Fruit fly (Drosophila melanogaster): ENCODE measurements around the gene Vsp37A.

DNA sequence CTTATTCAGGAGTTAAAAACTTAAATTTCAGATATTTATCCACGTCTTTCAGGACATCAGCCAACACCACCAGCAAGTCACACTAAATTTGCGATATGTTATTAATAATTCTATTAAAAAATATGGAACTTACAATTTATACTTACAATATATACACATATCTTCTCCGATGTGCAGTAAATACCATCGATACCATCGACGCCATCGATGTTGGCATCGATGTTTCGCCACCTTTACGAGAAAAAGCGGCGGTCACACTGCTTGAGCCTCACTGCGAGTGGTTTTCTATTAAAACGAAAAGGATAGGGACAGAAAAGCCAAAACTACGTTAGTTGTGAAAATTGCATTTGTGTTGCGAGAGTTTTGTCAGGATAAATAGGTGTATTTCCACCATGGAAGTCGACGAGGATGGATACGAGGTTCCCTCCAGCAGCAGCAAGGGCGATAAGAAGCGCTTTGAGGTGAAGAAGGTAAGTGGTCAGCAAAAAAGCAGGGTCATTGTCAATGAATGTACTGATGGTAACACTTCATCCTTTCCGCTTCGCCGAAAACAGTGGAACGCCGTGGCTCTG is 25.8 kb downstream of the Vsp37A start, which contains the start of gene Roc1a:
- TF ChIP-seq pan (optimal IDR thresholded peaks at IDR 0.05) (no peak), usp (GFP tag; optimal IDR thresholded peaks at IDR 0.05) (no peak), CG8478 (optimal IDR thresholded peaks at IDR 0.05) (no peak), Dll (optimal IDR thresholded peaks at IDR 0.05) (no peak), psq (optimal IDR thresholded peaks at IDR 0.05) (no peak)

Data from whole organism.